Worm (Caenorhabditis elegans) whole organism, mixed stage, embryonic: ENCODE results near the gene Y32H12A.1.

Experiments
- drap-1 ChIP-seq: fragments of 200-800 bp; sonication (Bioruptor generic); optimal IDR thresholded peaks from 3 replicates; lab custom pipeline; 2018; ENCODE audit warnings: mild to moderate bottlenecking, missing genetic modification characterization, missing compliant biosample characterization
- elt-3 ChIP-seq: fragments of 150-350 bp; optimal IDR thresholded peaks from 2 replicates; lab custom pipeline; 2014; ENCODE audit warnings: missing biosample characterization, missing genetic modification characterization
- lin-13 ChIP-seq: fragments of 150-350 bp; optimal IDR thresholded peaks from 2 replicates; lab custom pipeline; 2014; ENCODE audit warnings: missing biosample characterization, missing genetic modification characterization
- mab-5 ChIP-seq: fragments of 150-350 bp; optimal IDR thresholded peaks from 2 replicates; lab custom pipeline; 2014; ENCODE audit warnings: missing biosample characterization, missing genetic modification characterization
- mep-1 ChIP-seq: fragments of 150-350 bp; optimal IDR thresholded peaks from 2 replicates; lab custom pipeline; 2017; ENCODE audit warnings: missing biosample characterization, missing genetic modification reagents, missing genetic modification characterization, inconsistent platforms
- nhr-12 ChIP-seq: fragments of 150-350 bp; optimal IDR thresholded peaks from 2 replicates; lab custom pipeline; 2014; ENCODE audit warnings: missing biosample characterization, missing genetic modification characterization
- nhr-237 ChIP-seq: fragments of 150-350 bp; optimal IDR thresholded peaks from 2 replicates; lab custom pipeline; 2014; ENCODE audit warnings: missing biosample characterization, missing genetic modification characterization
- pha-4 ChIP-seq: fragments of 150-350 bp; optimal IDR thresholded peaks from 2 replicates; lab custom pipeline; 2018; ENCODE audit warnings: missing biosample characterization, missing genetic modification reagents, missing genetic modification characterization
- sem-2 ChIP-seq: fragments of 200-800 bp; sonication (Bioruptor generic); optimal IDR thresholded peaks from 2 replicates; lab custom pipeline; 2018; ENCODE audit warnings: mild to moderate bottlenecking, missing genetic modification characterization, missing compliant biosample characterization
- sptf-1 ChIP-seq: sonication (generic microtip); optimal IDR thresholded peaks from 2 replicates; lab custom pipeline; 2017; ENCODE audit warnings: mild to moderate bottlenecking, missing genetic modification characterization, moderate library complexity, missing compliant biosample characterization
- unc-62 ChIP-seq: fragments of 150-350 bp; optimal IDR thresholded peaks from 2 replicates; lab custom pipeline; 2014; ENCODE audit warnings: missing biosample characterization, missing genetic modification reagents, missing genetic modification characterization
- ztf-11 ChIP-seq: fragments of 150-350 bp; optimal IDR thresholded peaks from 2 replicates; lab custom pipeline; 2014; ENCODE audit warnings: missing biosample characterization, missing genetic modification characterization

ce11 chrIII:5380554-5380953, 18.5 kb downstream of the Y32H12A.1 start:
- TF ChIP-seq unc-62 (GFP tag; lab: Kevin White, UChicago) = no peak
- TF ChIP-seq drap-1 = no peak
- TF ChIP-seq pha-4 (tag; lab: Kevin White, UChicago) = no peak
- no peak for TF ChIP-seq elt-3 (tag; lab: Kevin White, UChicago)
- no peak for TF ChIP-seq sptf-1 (tag; lab: Kevin White, UChicago)
- TF ChIP-seq nhr-237 (tag; lab: Kevin White, UChicago) = no peak
- no peak for TF ChIP-seq sem-2 (GFP tag; lab: Kevin White, UChicago)
- TF ChIP-seq lin-13 (tag; lab: Kevin White, UChicago) = no peak
- no peak for TF ChIP-seq mab-5
- no peak for TF ChIP-seq ztf-11
- no peak for TF ChIP-seq mep-1 (tag; lab: Kevin White, UChicago)
- TF ChIP-seq nhr-12 = no peak
